Fruit fly (Drosophila melanogaster): ENCODE measurements around the gene tal-AA.
A peak's percentile ranks its signal among the peaks of the same experiment; 100 is the strongest.

Gene tal-AA

dm6 chr3R:13804971-13805603, 7.8 kb upstream of the tal-AA start (continued):
- TF ChIP-seq ci (GFP tag; IDR thresholded peaks at IDR 0.05) (0 out of 3 replicates have a peak, but pooled peaks have one; percentile 23), aop (GFP tag; IDR thresholded peaks at IDR 0.05) (no peak), Gug (GFP tag; IDR thresholded peaks at IDR 0.05) (0 out of 4 replicates have a peak, but pooled peaks have one; percentile 14), dm (GFP tag; optimal IDR thresholded peaks at IDR 0.05) (no peak), CG30020 (tag; optimal IDR thresholded peaks at IDR 0.05) (no peak), CG16813 (GFP tag; IDR thresholded peaks at IDR 0.05; ENCODE audit: partially characterized antibody) (0 out of 3 replicates have a peak, but pooled peaks have one; percentile 23), GATAe (GFP tag; conservative IDR thresholded peaks at IDR 0.05) (no peak), Gsc (GFP tag; IDR thresholded peaks at IDR 0.05) (no peak), HmgZ (tag; optimal IDR thresholded peaks at IDR 0.05) (no peak), zen2 (GFP tag; IDR thresholded peaks at IDR 0.05; ENCODE audit: partially characterized antibody) (0 out of 3 replicates have a peak, but pooled peaks have one; percentile 46), CG18011 (GFP tag; optimal IDR thresholded peaks at IDR 0.05) (no peak), Tbp (GFP tag; optimal IDR thresholded peaks at IDR 0.05) (no peak), bowl (GFP tag; IDR thresholded peaks at IDR 0.05) (no peak), tup (GFP tag; optimal IDR thresholded peaks at IDR 0.05) (no peak), nerfin-1 (tag; optimal IDR thresholded peaks at IDR 0.05) (peak; percentile 48), Spps (tag; optimal IDR thresholded peaks at IDR 0.05) (no peak), CG17802 (tag; optimal IDR thresholded peaks at IDR 0.05) (no peak), Hr3 (GFP tag; optimal IDR thresholded peaks at IDR 0.05) (no peak), shn (GFP tag; optimal IDR thresholded peaks at IDR 0.05) (no peak), Six4 (GFP tag; optimal IDR thresholded peaks at IDR 0.05) (no peak), CG10462 (GFP tag; optimal IDR thresholded peaks at IDR 0.05) (no peak), pho (GFP tag; optimal IDR thresholded peaks at IDR 0.05) (no peak), CG3838 (GFP tag; optimal IDR thresholded peaks at IDR 0.05) (no peak), CG5245 (GFP tag; optimal IDR thresholded peaks at IDR 0.05) (no peak), ro (GFP tag; IDR thresholded peaks at IDR 0.05) (no peak), tio (GFP tag; optimal IDR thresholded peaks at IDR 0.05) (no peak), rib (GFP tag; IDR thresholded peaks at IDR 0.05) (no peak), Deaf1 (tag; optimal IDR thresholded peaks at IDR 0.05) (peak; percentile 10), CG11560 (tag; IDR thresholded peaks at IDR 0.05) (no peak), CG1602 (GFP tag; optimal IDR thresholded peaks at IDR 0.05) (no peak), CG3065 (GFP tag; optimal IDR thresholded peaks at IDR 0.05) (no peak), Asciz (GFP tag; optimal IDR thresholded peaks at IDR 0.05) (no peak), CG8944 (GFP tag; optimal IDR thresholded peaks at IDR 0.05) (no peak), stwl (tag; optimal IDR thresholded peaks at IDR 0.05) (no peak), gce (GFP tag; IDR thresholded peaks at IDR 0.05) (no peak), pros (GFP tag; optimal IDR thresholded peaks at IDR 0.05) (no peak), Abd-B (GFP tag; optimal IDR thresholded peaks at IDR 0.05) (no peak), Ssrp (tag; optimal IDR thresholded peaks at IDR 0.05) (no peak), lilli (GFP tag; optimal IDR thresholded peaks at IDR 0.05) (no peak), scrt (GFP tag; optimal IDR thresholded peaks at IDR 0.05) (peak; percentile 19), pzg (GFP tag; optimal IDR thresholded peaks at IDR 0.05) (no peak), bsh (GFP tag; optimal IDR thresholded peaks at IDR 0.05) (no peak), CG10147 (GFP tag; optimal IDR thresholded peaks at IDR 0.05) (no peak), ems (GFP tag; optimal IDR thresholded peaks at IDR 0.05) (no peak), Dek (tag; optimal IDR thresholded peaks at IDR 0.05) (no peak), D19B (GFP tag; optimal IDR thresholded peaks at IDR 0.05) (peak; percentile 75), CG12769 (tag; optimal IDR thresholded peaks at IDR 0.05) (no peak), mirr (GFP tag; optimal IDR thresholded peaks at IDR 0.05) (peak; percentile 59), Hsf (GFP tag; optimal IDR thresholded peaks at IDR 0.05) (no peak), Stat92E (GFP tag; optimal IDR thresholded peaks at IDR 0.05) (no peak)
